Comparison of ENCODE assay signal across 1 fruit fly cellular context in the genomic region with DNA sequence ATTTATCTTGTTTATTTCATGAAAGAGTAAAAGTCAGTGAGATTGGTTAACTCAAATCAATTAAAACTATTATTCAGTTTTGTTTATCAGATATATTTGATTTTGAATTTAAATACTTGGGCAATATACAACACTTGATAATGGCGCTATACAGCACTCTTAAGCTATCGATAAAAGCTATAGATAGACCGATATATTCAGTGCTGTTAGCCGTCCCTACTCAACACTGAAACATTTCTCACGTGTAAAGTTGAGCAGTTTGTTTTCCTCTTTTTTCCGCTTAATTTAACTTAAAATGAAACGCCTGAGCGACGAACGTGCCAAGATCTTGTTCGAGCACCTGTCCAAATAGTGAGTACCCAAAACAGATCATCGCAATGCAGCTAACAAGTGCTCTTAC.
TF ChIP-seq lines count a peak whose summit lies in the region.

TSS of gene CG7006 (plus strand) at position 208 of the 400 bp plus-strand sequence.

TF ChIP-seq in whole organism, embryonic, 481 proteins besides CTCF, POLR2A, EP300 and RAD21 (continued from another document and continues in another):
- TF ChIP-seq CG30020 (tag; optimal IDR thresholded peaks at IDR 0.05; lab: Kevin White, UChicago), result no peak
- TF ChIP-seq rib (GFP tag; IDR thresholded peaks at IDR 0.05; lab: Robert Waterston, UW), result 0 out of 2 replicates have a peak, but pooled peaks have one; percentile 33
- no peak for TF ChIP-seq CG15696 (tag; optimal IDR thresholded peaks at IDR 0.05; lab: Kevin White, UChicago)
- peak; percentile 18 for TF ChIP-seq nerfin-1 (tag; optimal IDR thresholded peaks at IDR 0.05; lab: Kevin White, UChicago)
- TF ChIP-seq CG17186 (GFP tag; optimal IDR thresholded peaks at IDR 0.05; lab: Kevin White, UChicago), result peak; percentile 52
- TF ChIP-seq Ets97D (GFP tag; optimal IDR thresholded peaks at IDR 0.05; lab: Kevin White, UChicago), result peak; percentile 90
- TF ChIP-seq lov (optimal IDR thresholded peaks at IDR 0.05; lab: Kevin White, UChicago), result no peak
- TF ChIP-seq lov (GFP tag; IDR thresholded peaks at IDR 0.05; lab: Robert Waterston, UW), result no peak
- no peak for TF ChIP-seq tio (GFP tag; optimal IDR thresholded peaks at IDR 0.05; lab: Kevin White, UChicago)
- TF ChIP-seq CG7963 (GFP tag; IDR thresholded peaks at IDR 0.05; lab: Robert Waterston, UW; ENCODE audit: partially characterized antibody), result peak; percentile 28; the same call in 2 of the 3 replicates
- peak; percentile 73 for TF ChIP-seq HLH4C (GFP tag; IDR thresholded peaks at IDR 0.05; lab: Robert Waterston, UW; ENCODE audit: partially characterized antibody)
- peak; percentile 80 for TF ChIP-seq NC2β (GFP tag; optimal IDR thresholded peaks at IDR 0.05; lab: Kevin White, UChicago)
- TF ChIP-seq Mes4 (GFP tag; optimal IDR thresholded peaks at IDR 0.05; lab: Kevin White, UChicago), result peak; percentile 35
- peak; percentile 98 for TF ChIP-seq Dp (GFP tag; optimal IDR thresholded peaks at IDR 0.05; lab: Kevin White, UChicago)
- peak; percentile 94 for TF ChIP-seq NFAT (GFP tag; IDR thresholded peaks at IDR 0.05; lab: Robert Waterston, UW)
- TF ChIP-seq CG16779 (GFP tag; IDR thresholded peaks at IDR 0.05; lab: Robert Waterston, UW), result peak; percentile 85
- no peak for TF ChIP-seq CG4360 (GFP tag; IDR thresholded peaks at IDR 0.05; lab: Robert Waterston, UW)
- TF ChIP-seq sisA (GFP tag; IDR thresholded peaks at IDR 0.05; lab: Robert Waterston, UW), result peak; percentile 51; the same call in 1 of the 2 replicates
- peak; percentile 50; the same call in 1 of the 2 replicates for TF ChIP-seq CG32772 (GFP tag; IDR thresholded peaks at IDR 0.05; lab: Robert Waterston, UW)
- TF ChIP-seq CG12391 (tag; optimal IDR thresholded peaks at IDR 0.05; lab: Kevin White, UChicago), result peak; percentile 55
- TF ChIP-seq unpg (GFP tag; optimal IDR thresholded peaks at IDR 0.05; lab: Kevin White, UChicago), result no peak
- peak; percentile 75 for TF ChIP-seq Dip3 (GFP tag; optimal IDR thresholded peaks at IDR 0.05; lab: Kevin White, UChicago)
- TF ChIP-seq CG14667 (GFP tag; IDR thresholded peaks at IDR 0.05; lab: Robert Waterston, UW), result no peak
- no peak for TF ChIP-seq CG7745 (tag; optimal IDR thresholded peaks at IDR 0.05; lab: Kevin White, UChicago)
- peak; percentile 44; the same call in 1 of the 3 replicates for TF ChIP-seq CG6175 (GFP tag; IDR thresholded peaks at IDR 0.05; lab: Robert Waterston, UW)
- peak; percentile 82 for TF ChIP-seq CG12659 (GFP tag; optimal IDR thresholded peaks at IDR 0.05; lab: Kevin White, UChicago)
- TF ChIP-seq abd-A (tag; optimal IDR thresholded peaks at IDR 0.05; lab: Kevin White, UChicago), result no peak
- TF ChIP-seq fru (optimal IDR thresholded peaks at IDR 0.05; lab: Kevin White, UChicago), result no peak
- peak; percentile 79 for TF ChIP-seq CG4617 (GFP tag; optimal IDR thresholded peaks at IDR 0.05; lab: Kevin White, UChicago; ENCODE audit: borderline replicate concordance)
- no peak for TF ChIP-seq Neu2 (GFP tag; optimal IDR thresholded peaks at IDR 0.05; lab: Kevin White, UChicago; ENCODE audit: borderline replicate concordance)
- no peak for TF ChIP-seq CG2678 (tag; optimal IDR thresholded peaks at IDR 0.05; lab: Kevin White, UChicago)
- TF ChIP-seq Hr51 (GFP tag; optimal IDR thresholded peaks at IDR 0.05; lab: Kevin White, UChicago), result peak in 1 of 2 experiments; percentile 73
- TF ChIP-seq CG31388 (GFP tag; optimal IDR thresholded peaks at IDR 0.05; lab: Kevin White, UChicago), result peak; percentile 1
- peak; percentile 94 for TF ChIP-seq dm (GFP tag; optimal IDR thresholded peaks at IDR 0.05; lab: Kevin White, UChicago)
- no peak for TF ChIP-seq sd (tag; optimal IDR thresholded peaks at IDR 0.05; lab: Kevin White, UChicago)
- peak; percentile 56 for TF ChIP-seq CG1602 (GFP tag; optimal IDR thresholded peaks at IDR 0.05; lab: Kevin White, UChicago)
- peak; percentile 94 for TF ChIP-seq CG2120 (GFP tag; optimal IDR thresholded peaks at IDR 0.05; lab: Kevin White, UChicago)
- no peak for TF ChIP-seq prd (optimal IDR thresholded peaks at IDR 0.05; lab: Kevin White, UChicago)
- TF ChIP-seq prd (GFP tag; IDR thresholded peaks at IDR 0.05; lab: Robert Waterston, UW), result peak; percentile 56; the same call in 2 of the 3 replicates
- TF ChIP-seq CG11247 (GFP tag; IDR thresholded peaks at IDR 0.05; lab: Robert Waterston, UW), result peak; percentile 79
- peak; percentile 54; the same call in 1 of the 2 replicates for TF ChIP-seq chm (GFP tag; IDR thresholded peaks at IDR 0.05; lab: Robert Waterston, UW)
- TF ChIP-seq bab2 (GFP tag; optimal IDR thresholded peaks at IDR 0.05; lab: Kevin White, UChicago), result peak; percentile 80
- no peak for TF ChIP-seq z (GFP tag; IDR thresholded peaks at IDR 0.05; lab: Robert Waterston, UW)
- peak; percentile 55 for TF ChIP-seq trh (GFP tag; optimal IDR thresholded peaks at IDR 0.05; lab: Kevin White, UChicago)
- peak; percentile 39; the same call in 1 of the 2 replicates for TF ChIP-seq ara (GFP tag; IDR thresholded peaks at IDR 0.05; lab: Robert Waterston, UW)
- TF ChIP-seq org-1 (GFP tag; optimal IDR thresholded peaks at IDR 0.05; lab: Kevin White, UChicago), result no peak
- no peak for TF ChIP-seq Doc2 (GFP tag; IDR thresholded peaks at IDR 0.05; lab: Robert Waterston, UW)
- no peak for TF ChIP-seq CG43689 (GFP tag; IDR thresholded peaks at IDR 0.05; lab: Robert Waterston, UW)
- TF ChIP-seq bcd (GFP tag; optimal IDR thresholded peaks at IDR 0.05; lab: Kevin White, UChicago), result no peak
- peak; percentile 86 for TF ChIP-seq CG1603 (tag; optimal IDR thresholded peaks at IDR 0.05; lab: Kevin White, UChicago)
- TF ChIP-seq CG1647 (GFP tag; optimal IDR thresholded peaks at IDR 0.05; lab: Kevin White, UChicago), result peak; percentile 86
- no peak for TF ChIP-seq MTF-1 (GFP tag; optimal IDR thresholded peaks at IDR 0.05; lab: Kevin White, UChicago; ENCODE audit: borderline replicate concordance)
- TF ChIP-seq Atf-2 (GFP tag; optimal IDR thresholded peaks at IDR 0.05; lab: Kevin White, UChicago), result peak; percentile 58
- TF ChIP-seq CG8944 (GFP tag; optimal IDR thresholded peaks at IDR 0.05; lab: Kevin White, UChicago), result peak; percentile 82
- peak; percentile 55 for TF ChIP-seq Usf (GFP tag; optimal IDR thresholded peaks at IDR 0.05; lab: Kevin White, UChicago)
- TF ChIP-seq CG8359 (GFP tag; optimal IDR thresholded peaks at IDR 0.05; lab: Kevin White, UChicago; ENCODE audit: borderline replicate concordance), result no peak
- peak; percentile 75 for TF ChIP-seq tx (GFP tag; optimal IDR thresholded peaks at IDR 0.05; lab: Kevin White, UChicago)
- peak; percentile 59 for TF ChIP-seq nmo (GFP tag; optimal IDR thresholded peaks at IDR 0.05; lab: Kevin White, UChicago)
- no peak for TF ChIP-seq corto (GFP tag; optimal IDR thresholded peaks at IDR 0.05; lab: Kevin White, UChicago)
- TF ChIP-seq CG10959 (GFP tag; IDR thresholded peaks at IDR 0.05; lab: Robert Waterston, UW), result no peak; the same call in 1 of the 2 replicates
- TF ChIP-seq CG15269 (tag; optimal IDR thresholded peaks at IDR 0.05; lab: Kevin White, UChicago), result no peak
- TF ChIP-seq Lim3 (GFP tag; IDR thresholded peaks at IDR 0.05; lab: Robert Waterston, UW), result no peak
- peak; percentile 45 for TF ChIP-seq YL-1 (GFP tag; optimal IDR thresholded peaks at IDR 0.05; lab: Kevin White, UChicago)
- peak; percentile 80 for TF ChIP-seq Dll (GFP tag; IDR thresholded peaks at IDR 0.05; lab: Robert Waterston, UW; ENCODE audit: partially characterized antibody)
- peak; percentile 35 for TF ChIP-seq Six4 (GFP tag; optimal IDR thresholded peaks at IDR 0.05; lab: Kevin White, UChicago)
- TF ChIP-seq CG3847 (GFP tag; IDR thresholded peaks at IDR 0.05; lab: Robert Waterston, UW), result peak; percentile 96
- peak; percentile 71 for TF ChIP-seq ranshi (GFP tag; IDR thresholded peaks at IDR 0.05; lab: Robert Waterston, UW)
- TF ChIP-seq Eip74EF (GFP tag; optimal IDR thresholded peaks at IDR 0.05; lab: Kevin White, UChicago), result no peak
- peak; percentile 88 for TF ChIP-seq vvl (GFP tag; IDR thresholded peaks at IDR 0.05; lab: Robert Waterston, UW)
- no peak for TF ChIP-seq sr (GFP tag; IDR thresholded peaks at IDR 0.05; lab: Robert Waterston, UW)
- peak; percentile 64; the same call in 1 of the 2 replicates for TF ChIP-seq CG9215 (GFP tag; IDR thresholded peaks at IDR 0.05; lab: Robert Waterston, UW)
- TF ChIP-seq jigr1 (GFP tag; IDR thresholded peaks at IDR 0.05; lab: Robert Waterston, UW), result no peak
- TF ChIP-seq gt (GFP tag; IDR thresholded peaks at IDR 0.05; lab: Robert Waterston, UW), result no peak; the same call in 1 of the 2 replicates
- TF ChIP-seq CG11560 (tag; IDR thresholded peaks at IDR 0.05; lab: Robert Waterston, UW), result peak; percentile 60; the same call in 2 of the 3 replicates
- peak; percentile 65 for TF ChIP-seq HLH3B (GFP tag; IDR thresholded peaks at IDR 0.05; lab: Robert Waterston, UW)
- TF ChIP-seq tna (GFP tag; IDR thresholded peaks at IDR 0.05; lab: Robert Waterston, UW; ENCODE audit: partially characterized antibody), result peak; percentile 44; the same call in 1 of the 2 replicates
- TF ChIP-seq ci (GFP tag; IDR thresholded peaks at IDR 0.05; lab: Robert Waterston, UW), result peak; percentile 77
- no peak for TF ChIP-seq CG5953 (GFP tag; IDR thresholded peaks at IDR 0.05; lab: Robert Waterston, UW)
- TF ChIP-seq lola (GFP tag; optimal IDR thresholded peaks at IDR 0.05; lab: Kevin White, UChicago), result no peak
- peak; percentile 96 for TF ChIP-seq E2f2 (GFP tag; IDR thresholded peaks at IDR 0.05; lab: Robert Waterston, UW)
- TF ChIP-seq stc (GFP tag; IDR thresholded peaks at IDR 0.05; lab: Robert Waterston, UW), result no peak
- TF ChIP-seq Trl (optimal IDR thresholded peaks at IDR 0.05; lab: Kevin White, UChicago), result no peak
- peak; percentile 82 for TF ChIP-seq Trl (GFP tag; optimal IDR thresholded peaks at IDR 0.05; lab: Kevin White, UChicago)
- no peak for TF ChIP-seq bigmax (GFP tag; optimal IDR thresholded peaks at IDR 0.05; lab: Kevin White, UChicago)
- TF ChIP-seq CG12219 (GFP tag; optimal IDR thresholded peaks at IDR 0.05; lab: Kevin White, UChicago), result no peak
- no peak for TF ChIP-seq CG13296 (GFP tag; optimal IDR thresholded peaks at IDR 0.05; lab: Kevin White, UChicago)
- no peak for TF ChIP-seq Fer1 (GFP tag; optimal IDR thresholded peaks at IDR 0.05; lab: Kevin White, UChicago)
- TF ChIP-seq CG11085 (GFP tag; IDR thresholded peaks at IDR 0.05; lab: Robert Waterston, UW), result peak; percentile 66
- peak; percentile 78 for TF ChIP-seq Antp (GFP tag; optimal IDR thresholded peaks at IDR 0.05; lab: Kevin White, UChicago)
- TF ChIP-seq psq (GFP tag; optimal IDR thresholded peaks at IDR 0.05; lab: Kevin White, UChicago), result peak; percentile 8
- TF ChIP-seq Aef1 (GFP tag; IDR thresholded peaks at IDR 0.05; lab: Robert Waterston, UW), result peak; percentile 36; the same call in 1 of the 3 replicates
- peak; percentile 2 for TF ChIP-seq Sin3A (optimal IDR thresholded peaks at IDR 0.05; lab: Kevin White, UChicago)
- peak; percentile 62 for TF ChIP-seq Hr3 (GFP tag; optimal IDR thresholded peaks at IDR 0.05; lab: Kevin White, UChicago)
- TF ChIP-seq CG9817 (tag; optimal IDR thresholded peaks at IDR 0.05; lab: Kevin White, UChicago), result peak; percentile 70
- TF ChIP-seq Ets65A (GFP tag; lab: Kevin White, UChicago), result peak; percentile 99
- TF ChIP-seq grn (GFP tag; optimal IDR thresholded peaks at IDR 0.05; lab: Kevin White, UChicago), result no peak
- no peak for TF ChIP-seq gsb-n (tag; optimal IDR thresholded peaks at IDR 0.05; lab: Kevin White, UChicago)
- TF ChIP-seq TFAM (GFP tag; optimal IDR thresholded peaks at IDR 0.05; lab: Kevin White, UChicago), result no peak
- peak; percentile 52; the same call in 1 of the 2 replicates for TF ChIP-seq ssp (GFP tag; IDR thresholded peaks at IDR 0.05; lab: Robert Waterston, UW)
- peak; percentile 49; the same call in 1 of the 2 replicates for TF ChIP-seq CG7372 (GFP tag; IDR thresholded peaks at IDR 0.05; lab: Robert Waterston, UW)
- TF ChIP-seq aop (GFP tag; IDR thresholded peaks at IDR 0.05; lab: Robert Waterston, UW), result 0 out of 2 replicates have a peak, but pooled peaks have one; percentile 28
- peak; percentile 61 for TF ChIP-seq CG42726 (GFP tag; IDR thresholded peaks at IDR 0.05; lab: Robert Waterston, UW; ENCODE audit: partially characterized antibody)
- peak; percentile 30 for TF ChIP-seq CG15011 (GFP tag; optimal IDR thresholded peaks at IDR 0.05; lab: Kevin White, UChicago)
- TF ChIP-seq h (optimal IDR thresholded peaks at IDR 0.05; lab: Kevin White, UChicago), result no peak
- no peak for TF ChIP-seq Sox102F (GFP tag; optimal IDR thresholded peaks at IDR 0.05; lab: Kevin White, UChicago)
- TF ChIP-seq chn (GFP tag; optimal IDR thresholded peaks at IDR 0.05; lab: Kevin White, UChicago), result peak; percentile 68
- TF ChIP-seq Dbx (GFP tag; IDR thresholded peaks at IDR 0.05; lab: Robert Waterston, UW), result peak; percentile 90
- TF ChIP-seq CG10565 (GFP tag; optimal IDR thresholded peaks at IDR 0.05; lab: Kevin White, UChicago), result no peak
- TF ChIP-seq CG9437 (GFP tag; optimal IDR thresholded peaks at IDR 0.05; lab: Kevin White, UChicago), result peak; percentile 26
- TF ChIP-seq eyg (GFP tag; optimal IDR thresholded peaks at IDR 0.05; lab: Kevin White, UChicago), result peak; percentile 50
- TF ChIP-seq dmrt11E (tag; optimal IDR thresholded peaks at IDR 0.05; lab: Kevin White, UChicago), result peak; percentile 55
- TF ChIP-seq grau (tag; optimal IDR thresholded peaks at IDR 0.05; lab: Kevin White, UChicago), result no peak
- peak; percentile 93 for TF ChIP-seq Rfx (GFP tag; IDR thresholded peaks at IDR 0.05; lab: Robert Waterston, UW)
- TF ChIP-seq zfh2 (GFP tag; optimal IDR thresholded peaks at IDR 0.05; lab: Kevin White, UChicago), result peak; percentile 91
- no peak for TF ChIP-seq CG30431 (GFP tag; optimal IDR thresholded peaks at IDR 0.05; lab: Kevin White, UChicago)
- TF ChIP-seq zfh1 (GFP tag; IDR thresholded peaks at IDR 0.05; lab: Robert Waterston, UW), result peak; percentile 74; the same call in 2 of the 3 replicates
- peak; percentile 86 for TF ChIP-seq ken (GFP tag; IDR thresholded peaks at IDR 0.05; lab: Robert Waterston, UW)
- TF ChIP-seq ash1 (GFP tag; optimal IDR thresholded peaks at IDR 0.05; lab: Kevin White, UChicago), result no peak
- no peak for TF ChIP-seq HLHmδ (GFP tag; optimal IDR thresholded peaks at IDR 0.05; lab: Kevin White, UChicago)
- peak; percentile 6 for TF ChIP-seq Nf-YB (GFP tag; optimal IDR thresholded peaks at IDR 0.05; lab: Kevin White, UChicago)
- no peak for TF ChIP-seq sug (tag; optimal IDR thresholded peaks at IDR 0.05; lab: Kevin White, UChicago)
- TF ChIP-seq ham (GFP tag; IDR thresholded peaks at IDR 0.05; lab: Robert Waterston, UW), result no peak
- no peak for TF ChIP-seq D19B (GFP tag; optimal IDR thresholded peaks at IDR 0.05; lab: Kevin White, UChicago)
- TF ChIP-seq CG17802 (tag; optimal IDR thresholded peaks at IDR 0.05; lab: Kevin White, UChicago), result peak; percentile 36
- no peak for TF ChIP-seq Lpt (GFP tag; optimal IDR thresholded peaks at IDR 0.05; lab: Kevin White, UChicago)
- TF ChIP-seq CG2199 (GFP tag; IDR thresholded peaks at IDR 0.05; lab: Robert Waterston, UW), result no peak
